Fruit fly (Drosophila melanogaster) whole organism, embryonic: ENCODE data around the gene Spc25.

ENCODE experiments used
- Abd-B ChIP-seq: fragments of 200-800 bp; sonication (Bioruptor generic); optimal IDR thresholded peaks from 2 replicates; lab custom pipeline; 2018; ENCODE audit warnings: missing biosample characterization, mild to moderate bottlenecking, missing genetic modification characterization, moderate library complexity
- Atf3 ChIP-seq: fragments of 200-800 bp; sonication (Bioruptor generic); optimal IDR thresholded peaks from 3 replicates; lab custom pipeline; 2016; ENCODE audit warnings: missing biosample characterization, missing genetic modification characterization
- CG11696 ChIP-seq: fragments of 200-800 bp; sonication (Bioruptor generic); IDR thresholded peaks from 2 replicates; pipeline ENCODE4 v1.3.6; 2022; ENCODE audit warnings: missing biosample characterization, missing genetic modification characterization
- CG15479 ChIP-seq: fragments of 200-800 bp; sonication (Bioruptor generic); optimal IDR thresholded peaks from 3 replicates; lab custom pipeline; 2019; ENCODE audit warnings: missing biosample characterization, mild to moderate bottlenecking, missing genetic modification characterization, moderate library complexity
- CG1792 ChIP-seq: fragments of 200-800 bp; sonication (Bioruptor generic); optimal IDR thresholded peaks from 2 replicates; lab custom pipeline; 2016; ENCODE audit warnings: missing biosample characterization, missing genetic modification characterization
- CG31224 ChIP-seq: fragments of 200-800 bp; sonication (Bioruptor generic); IDR thresholded peaks from 2 replicates; pipeline ENCODE4 v1.3.6; 2022; ENCODE audit warnings: missing biosample characterization, missing genetic modification characterization
- CG31388 ChIP-seq: fragments of 200-800 bp; sonication (Bioruptor generic); optimal IDR thresholded peaks from 2 replicates; lab custom pipeline; 2016; ENCODE audit warnings: missing biosample characterization, missing genetic modification characterization
- CG9609 ChIP-seq: fragments of 200-800 bp; sonication (Bioruptor generic); optimal IDR thresholded peaks from 3 replicates; lab custom pipeline; 2016; ENCODE audit warnings: missing biosample characterization, missing genetic modification characterization
- Hsf ChIP-seq: fragments of 200-800 bp; sonication (Bioruptor generic); optimal IDR thresholded peaks from 3 replicates; lab custom pipeline; 2016; ENCODE audit warnings: missing biosample characterization, missing genetic modification characterization
- dpn ChIP-seq, 2 experiments: fragments of 200-800 bp; sonication (Bioruptor generic); optimal IDR thresholded peaks; 3 replicates each; lab custom pipeline; 2016; ENCODE audit warnings: missing biosample characterization in 2 of 2, missing genetic modification characterization in 2 of 2
- ftz-f1 ChIP-seq: fragments of 200-800 bp; sonication (Bioruptor generic); optimal IDR thresholded peaks from 2 replicates; lab custom pipeline; 2016; ENCODE audit warnings: missing biosample characterization, missing genetic modification characterization
- grn ChIP-seq: fragments of 200-800 bp; sonication (Bioruptor generic); optimal IDR thresholded peaks from 3 replicates; lab custom pipeline; 2017; ENCODE audit warnings: missing biosample characterization, missing genetic modification characterization
- lola ChIP-seq, 3 experiments: fragments of >200 bp in 2 of 3; fragments of 200-800 bp in 1 of 3; sonication (Bioruptor generic) in 1 of 3; optimal IDR thresholded peaks; 2 replicates each; lab custom pipeline; 2017 to 2019; ENCODE audit warnings: missing biosample characterization in 3 of 3, missing genetic modification characterization in 3 of 3, mild to moderate bottlenecking in 1 of 3, moderate library complexity in 1 of 3
- pho ChIP-seq: fragments of 200-800 bp; sonication (Bioruptor generic); optimal IDR thresholded peaks from 2 replicates; lab custom pipeline; 2016; ENCODE audit warnings: missing biosample characterization, missing genetic modification characterization

dm6 chr3R:12975223-12975622, 13.7 kb downstream of the Spc25 start:
- no peak for TF ChIP-seq CG31224 (GFP tag; lab: Robert Waterston, UW)
- TF ChIP-seq Atf3 (GFP tag; lab: Kevin White, UChicago): no peak
- TF ChIP-seq ftz-f1 (GFP tag; lab: Kevin White, UChicago): no peak
- TF ChIP-seq grn (GFP tag; lab: Kevin White, UChicago): no peak
- TF ChIP-seq CG11696 (GFP tag; lab: Robert Waterston, UW): no peak
- TF ChIP-seq pho: no peak
- TF ChIP-seq dpn (GFP tag; optimal IDR thresholded peaks at IDR 0.05; lab: Kevin White, UChicago): no peak
- TF ChIP-seq Hsf (GFP tag; lab: Kevin White, UChicago): no peak
- TF ChIP-seq CG9609 (GFP tag; lab: Kevin White, UChicago): no peak
- no peak for TF ChIP-seq CG15479 (GFP tag; lab: Kevin White, UChicago)
- TF ChIP-seq CG31388 (GFP tag; lab: Kevin White, UChicago): no peak
- TF ChIP-seq CG1792: no peak
- no peak for TF ChIP-seq Abd-B (GFP tag; lab: Kevin White, UChicago)
- TF ChIP-seq lola (GFP tag; optimal IDR thresholded peaks at IDR 0.05; lab: Kevin White, UChicago): no peak
